Worm (Caenorhabditis elegans) whole organism, L3 larva: Measurements from ENCODE around the gene F47B8.4.

Source experiments
- ama-1 ChIP-seq: fragments of 150-350 bp; optimal IDR thresholded peaks from 2 replicates; lab custom pipeline; 2018
- fos-1 ChIP-seq: fragments of 150-350 bp; optimal IDR thresholded peaks from 2 replicates; lab custom pipeline; 2014; ENCODE audit warnings: missing biosample characterization, missing genetic modification characterization
- mdl-1 ChIP-seq: fragments of 150-350 bp; optimal IDR thresholded peaks from 2 replicates; lab custom pipeline; 2014; ENCODE audit warnings: missing biosample characterization, missing genetic modification characterization
- pha-4 ChIP-seq: fragments of 150-350 bp; optimal IDR thresholded peaks from 2 replicates; lab custom pipeline; 2014; ENCODE audit warnings: missing biosample characterization, missing genetic modification reagents, missing genetic modification characterization
- zag-1 ChIP-seq: fragments of 150-350 bp; optimal IDR thresholded peaks from 2 replicates; lab custom pipeline; 2014; ENCODE audit warnings: missing biosample characterization, missing genetic modification characterization
- ztf-11 ChIP-seq: fragments of 150-350 bp; optimal IDR thresholded peaks from 2 replicates; lab custom pipeline; 2014; ENCODE audit warnings: missing biosample characterization, missing genetic modification characterization

- TF ChIP-seq fos-1 (tag; lab: Kevin White, UChicago) (no peak), pha-4 (tag; lab: Kevin White, UChicago) (no peak), zag-1 (tag; lab: Kevin White, UChicago) (no peak), ama-1 (lab: Kevin White, UChicago) (no peak), mdl-1 (tag; lab: Kevin White, UChicago) (no peak), ztf-11 (no peak)
These were observed 42.2 kb downstream of the F47B8.4 start, which contains the start of the genes srt-74 and F40G12.9 for ce11 chrV:14282222-14282709.
